Fruit fly (Drosophila melanogaster): ENCODE data around the gene kmr.

The kmr gene

DNA sequence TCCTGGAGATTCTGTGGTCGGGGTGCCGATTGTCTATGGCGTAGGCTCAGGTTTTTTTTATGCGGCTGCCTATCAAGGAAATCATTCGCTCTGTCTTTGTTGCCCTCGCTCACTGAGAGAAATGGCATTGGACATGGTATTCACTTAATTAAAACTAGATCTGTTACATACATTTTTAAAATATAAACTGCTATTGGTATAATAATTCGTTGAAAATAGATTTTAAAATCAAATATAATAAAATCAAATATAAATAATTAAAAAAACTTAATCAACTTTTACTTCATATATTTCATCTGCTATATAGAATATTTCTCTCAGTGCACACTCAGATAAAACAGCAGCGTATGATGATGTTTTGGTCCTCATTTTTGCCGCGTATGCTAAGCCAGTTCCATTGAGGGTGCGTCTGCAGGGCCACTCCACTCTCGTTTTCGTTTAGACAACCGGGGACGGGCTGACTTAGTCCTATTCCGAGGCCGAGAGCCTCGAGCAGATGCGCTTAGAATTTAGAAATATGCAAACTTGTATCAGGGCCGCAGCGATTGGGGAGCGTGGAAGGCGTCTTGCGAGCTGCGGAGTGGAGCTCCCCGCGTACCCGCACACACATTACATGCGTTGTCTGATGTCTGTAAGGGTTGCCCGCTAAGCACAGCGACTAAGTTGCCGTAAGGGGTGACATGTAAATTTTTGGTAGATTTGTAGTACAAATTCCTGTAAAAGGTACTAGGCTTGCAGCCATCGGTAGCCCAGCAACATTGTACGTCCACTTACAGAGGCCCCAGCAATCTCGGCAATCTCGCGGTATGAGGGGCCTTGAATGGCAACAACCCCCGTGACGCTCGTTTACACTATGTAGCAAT lies 84.8 kb downstream of the kmr start:
- TF ChIP-seq CG8478 (optimal IDR thresholded peaks at IDR 0.05) (no peak), pan (optimal IDR thresholded peaks at IDR 0.05) (no peak), psq (optimal IDR thresholded peaks at IDR 0.05) (no peak), usp (GFP tag; optimal IDR thresholded peaks at IDR 0.05) (no peak), Dll (optimal IDR thresholded peaks at IDR 0.05) (no peak)

DNA sequence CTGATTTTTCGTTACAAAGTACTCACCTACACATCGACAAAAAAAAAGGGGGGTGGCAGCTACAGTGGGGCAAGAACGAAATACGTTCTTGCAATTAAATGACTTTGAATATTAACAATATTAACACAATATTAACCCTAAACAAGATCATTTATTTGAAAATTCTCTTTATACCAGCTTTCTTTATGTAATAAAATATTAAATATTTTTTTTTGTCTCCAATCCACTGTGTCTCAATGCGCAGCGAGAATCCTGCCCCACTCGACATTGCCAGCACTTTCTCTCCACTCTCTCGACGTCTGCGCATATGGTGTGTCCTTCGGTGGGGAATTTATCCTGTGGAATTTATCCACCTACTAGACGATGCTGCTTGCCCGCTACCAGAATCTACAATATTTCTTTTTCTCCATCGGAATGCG lies 85.4 kb downstream of the kmr start:
- no peak for TF ChIP-seq usp (GFP tag; optimal IDR thresholded peaks at IDR 0.05)
- no peak for TF ChIP-seq pan (optimal IDR thresholded peaks at IDR 0.05)
- no peak for TF ChIP-seq psq (optimal IDR thresholded peaks at IDR 0.05)
- no peak for TF ChIP-seq EcR (GFP tag; optimal IDR thresholded peaks at IDR 0.05)
- no peak for TF ChIP-seq Dll (optimal IDR thresholded peaks at IDR 0.05)
- no peak for TF ChIP-seq CG8478 (optimal IDR thresholded peaks at IDR 0.05)

DNA sequence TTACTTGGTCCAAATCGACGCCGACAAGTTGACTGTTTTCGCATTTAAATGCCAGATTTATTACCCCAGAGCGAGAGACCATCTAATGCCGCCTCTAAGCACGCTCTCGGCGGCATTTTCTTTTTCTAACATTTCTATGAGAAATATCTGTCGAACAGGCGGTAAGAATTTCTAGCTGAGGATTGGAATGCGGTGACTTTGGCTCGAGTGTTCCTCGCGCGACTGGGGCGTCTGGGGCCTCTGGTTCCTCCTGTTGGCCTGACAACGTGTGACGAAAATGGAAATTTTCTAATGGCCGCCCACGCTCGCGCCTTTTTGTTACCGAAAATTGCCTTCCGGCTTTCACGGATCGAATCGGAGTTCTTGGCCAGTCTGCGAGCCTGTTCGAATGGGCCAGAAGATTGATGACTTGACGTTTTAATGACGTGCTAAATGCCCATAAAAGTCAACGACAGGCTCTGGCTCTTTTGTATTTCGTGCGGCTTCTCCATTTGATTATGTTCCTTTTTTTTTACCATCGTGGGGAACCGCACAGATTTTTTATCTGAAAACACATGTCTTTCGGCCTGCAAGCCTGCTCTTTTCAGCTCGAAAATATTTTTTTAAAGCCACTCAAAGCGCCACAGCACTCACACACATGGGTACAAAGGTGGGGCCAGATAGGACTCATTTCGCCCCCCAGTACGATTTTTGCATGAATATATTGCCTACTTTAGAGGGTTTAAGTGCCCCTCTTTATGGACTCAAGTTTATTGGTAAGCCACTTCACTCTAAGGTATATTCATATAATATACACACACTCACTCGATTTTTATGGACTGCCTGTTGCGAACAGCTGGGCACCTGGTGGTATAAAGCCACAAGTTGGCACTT lies 86.4 kb downstream of the kmr start:
- TF ChIP-seq psq (optimal IDR thresholded peaks at IDR 0.05): no peak
- peak; percentile 10 for TF ChIP-seq Dll (optimal IDR thresholded peaks at IDR 0.05)
- no peak for TF ChIP-seq CG8478 (optimal IDR thresholded peaks at IDR 0.05)

DNA sequence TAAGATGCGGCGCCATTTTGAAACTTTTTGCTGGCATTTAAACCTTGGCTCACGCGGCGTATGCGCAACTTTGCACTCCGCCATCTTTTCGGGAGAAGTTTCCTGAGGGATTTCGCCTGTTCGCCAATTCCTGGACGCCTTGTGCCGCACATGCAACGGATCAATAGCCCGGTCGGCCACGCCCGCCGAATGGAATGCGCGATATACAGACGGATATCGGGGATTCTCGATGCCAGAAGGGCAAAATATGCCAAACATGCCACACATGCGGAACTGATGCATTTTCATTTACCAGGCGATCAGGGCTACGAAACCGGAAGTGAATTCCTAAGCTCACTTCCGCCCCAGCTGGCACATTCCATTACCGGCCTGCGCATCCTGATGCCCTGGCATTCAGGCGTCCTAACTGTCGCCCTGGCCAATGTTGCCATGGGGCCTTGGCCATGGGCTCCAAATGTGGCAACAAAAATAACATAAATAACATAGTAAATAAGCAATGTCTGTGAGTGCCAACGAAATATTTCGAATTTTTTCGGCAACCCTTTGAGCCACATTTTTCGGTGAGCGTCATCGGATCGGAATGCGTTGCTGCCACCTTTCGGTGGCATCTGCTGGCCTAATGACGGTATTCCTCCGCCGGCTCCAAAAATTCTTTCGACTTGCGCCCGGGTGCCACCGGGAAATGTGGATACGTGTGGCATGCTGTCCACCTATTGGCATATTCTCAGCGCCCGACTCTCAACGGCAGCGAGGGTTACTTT lies 87.2 kb downstream of the kmr start:
- no peak for TF ChIP-seq CG8478 (optimal IDR thresholded peaks at IDR 0.05)
- TF ChIP-seq pan (optimal IDR thresholded peaks at IDR 0.05): no peak
- TF ChIP-seq usp (GFP tag; optimal IDR thresholded peaks at IDR 0.05): no peak
- no peak for TF ChIP-seq Dll (optimal IDR thresholded peaks at IDR 0.05)
- TF ChIP-seq psq (optimal IDR thresholded peaks at IDR 0.05): no peak
- no peak for TF ChIP-seq EcR (GFP tag; optimal IDR thresholded peaks at IDR 0.05)

DNA sequence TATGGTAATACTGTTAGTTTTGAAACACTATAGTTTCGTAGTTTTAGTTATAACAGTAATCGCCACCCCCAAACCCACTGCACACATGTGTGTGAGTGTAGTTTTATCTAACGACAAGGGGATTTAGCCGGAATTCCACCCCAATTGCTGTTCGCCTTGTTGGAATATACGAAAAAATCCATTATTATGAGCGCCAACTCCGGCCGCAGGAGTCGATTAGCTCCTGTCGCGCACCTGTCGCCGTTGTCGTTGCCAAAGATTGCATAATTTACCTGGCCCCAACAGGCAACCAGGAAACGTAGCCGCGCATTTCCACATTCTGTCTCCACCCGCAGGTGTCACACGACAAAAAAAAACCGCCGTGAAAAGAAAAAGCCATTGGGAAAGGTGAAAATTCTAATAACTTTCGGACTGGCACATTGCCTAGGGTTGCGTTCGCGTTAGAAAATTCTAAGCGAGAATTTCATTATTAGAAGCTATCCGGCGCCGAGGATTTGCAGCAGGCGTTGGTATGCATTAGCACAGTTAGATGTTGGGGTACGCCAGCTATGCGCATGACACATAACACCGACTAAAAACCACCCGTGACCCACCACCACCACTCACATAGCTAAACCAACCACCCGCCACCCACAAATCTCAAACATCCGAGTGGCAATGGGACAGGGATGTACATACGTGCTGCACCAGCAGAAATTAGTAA lies 88.3 kb downstream of the kmr start:
- TF ChIP-seq Dll (optimal IDR thresholded peaks at IDR 0.05): no peak
- no peak for TF ChIP-seq EcR (GFP tag; optimal IDR thresholded peaks at IDR 0.05)
- TF ChIP-seq usp (GFP tag; optimal IDR thresholded peaks at IDR 0.05): no peak
- no peak for TF ChIP-seq psq (optimal IDR thresholded peaks at IDR 0.05)
- no peak for TF ChIP-seq CG8478 (optimal IDR thresholded peaks at IDR 0.05)
- TF ChIP-seq pan (optimal IDR thresholded peaks at IDR 0.05): no peak

DNA sequence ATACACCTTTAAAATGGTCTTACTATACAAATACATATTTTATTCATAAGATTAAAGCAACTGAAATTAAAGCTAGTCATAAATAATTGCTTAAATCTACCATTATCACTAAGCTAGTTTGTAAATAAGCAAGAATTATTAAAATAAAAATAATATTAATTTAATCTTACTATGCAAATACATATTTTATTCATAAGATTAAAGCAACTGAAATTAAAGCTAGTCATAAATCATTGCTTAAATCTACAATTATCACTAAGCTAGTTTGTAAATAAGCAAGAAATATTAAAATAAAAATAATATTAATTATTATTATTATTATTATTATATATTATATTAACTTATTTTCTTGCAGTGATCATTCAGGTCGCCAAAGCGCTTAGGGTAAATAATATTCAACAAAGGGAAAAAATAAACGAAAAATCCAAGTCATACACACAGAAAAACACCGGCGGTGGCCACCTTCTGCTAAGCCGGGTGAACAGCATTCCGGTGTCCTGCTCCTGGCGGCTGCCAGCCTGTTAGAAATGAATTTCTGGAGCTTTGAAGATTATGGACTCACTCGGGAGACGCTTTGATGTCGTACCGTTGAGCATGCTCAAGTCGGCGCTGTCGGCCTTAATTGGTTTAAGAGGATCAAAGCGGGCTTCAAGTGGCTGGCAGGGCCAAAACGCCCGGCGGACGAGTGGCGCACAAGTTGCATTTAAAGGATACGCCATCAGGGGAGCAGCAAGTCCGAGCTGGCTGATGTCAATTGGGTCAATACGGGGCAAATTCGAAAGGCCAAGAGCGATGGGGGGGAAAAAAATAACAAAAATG lies 89.1 kb downstream of the kmr start:
- TF ChIP-seq usp (GFP tag; optimal IDR thresholded peaks at IDR 0.05): no peak

DNA sequence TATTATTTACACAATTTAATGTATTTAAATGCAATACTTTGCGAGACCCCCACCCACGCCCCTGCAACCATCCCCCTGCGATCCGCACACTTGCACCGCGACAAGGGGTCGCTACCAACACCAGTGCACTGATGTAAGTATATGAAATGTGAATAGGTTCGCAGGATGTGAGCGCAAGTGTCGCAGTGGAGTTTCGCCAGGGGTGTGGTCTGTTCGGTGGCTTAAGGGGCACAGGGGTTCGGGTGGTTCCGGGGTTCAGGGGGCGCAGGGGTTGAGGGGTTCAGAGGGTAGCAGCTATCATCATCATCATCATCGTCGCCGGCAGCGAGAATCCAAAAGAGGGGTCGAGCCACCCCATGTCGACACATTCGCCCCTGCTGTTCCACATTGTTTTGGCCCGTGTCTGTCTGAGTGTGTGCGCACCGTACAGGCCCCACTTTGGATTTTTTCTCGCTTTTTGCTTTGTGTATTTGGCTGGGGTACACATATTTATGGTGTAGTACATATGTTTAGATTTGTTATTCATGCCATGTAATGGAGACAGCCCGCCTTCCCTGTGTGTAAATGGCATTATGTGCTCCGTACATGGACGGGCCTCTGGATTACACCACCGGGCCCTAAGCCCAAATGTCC lies 90.1 kb downstream of the kmr start:
- no peak for TF ChIP-seq Dll (optimal IDR thresholded peaks at IDR 0.05)
- TF ChIP-seq psq (optimal IDR thresholded peaks at IDR 0.05): no peak
- no peak for TF ChIP-seq EcR (GFP tag; optimal IDR thresholded peaks at IDR 0.05)
- no peak for TF ChIP-seq CG8478 (optimal IDR thresholded peaks at IDR 0.05)
- no peak for TF ChIP-seq pan (optimal IDR thresholded peaks at IDR 0.05)
- no peak for TF ChIP-seq usp (GFP tag; optimal IDR thresholded peaks at IDR 0.05)

DNA sequence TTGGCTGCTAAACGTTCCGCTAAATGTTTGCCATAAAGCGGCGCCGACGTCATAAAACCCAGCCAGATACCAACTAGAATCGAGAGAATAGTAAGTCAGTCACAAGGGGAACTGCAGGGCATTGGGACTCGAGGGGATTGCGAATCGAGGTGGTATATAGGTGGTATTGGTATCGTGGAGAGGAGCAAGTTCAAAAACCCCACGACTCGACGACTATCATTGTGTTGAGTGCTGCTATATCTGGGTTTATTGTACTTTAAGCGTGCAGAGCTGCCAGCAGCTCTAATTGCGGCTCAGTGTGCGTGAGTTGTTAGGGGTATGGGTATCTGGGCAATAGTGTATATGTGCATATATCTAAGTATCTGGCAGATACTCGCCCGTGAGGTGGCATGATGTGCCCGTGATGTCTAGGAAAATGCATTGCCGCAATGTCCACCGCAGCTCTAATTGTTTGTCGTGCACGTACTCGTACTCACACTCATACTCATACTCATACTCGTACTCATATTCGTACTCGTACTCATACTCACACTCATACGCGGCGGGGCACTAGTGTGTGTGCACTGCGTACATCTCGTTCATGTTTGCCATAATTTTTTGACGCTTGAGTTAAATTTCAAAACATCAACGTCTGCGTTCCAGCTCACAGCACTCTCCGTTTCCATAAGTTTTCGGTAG lies 91.2 kb downstream of the kmr start:
- TF ChIP-seq CG8478 (optimal IDR thresholded peaks at IDR 0.05): no peak
- peak in 1 of 2 experiments; percentile 93 for TF ChIP-seq EcR (GFP tag; optimal IDR thresholded peaks at IDR 0.05)
- no peak for TF ChIP-seq pan (optimal IDR thresholded peaks at IDR 0.05)
- no peak for TF ChIP-seq Dll (optimal IDR thresholded peaks at IDR 0.05)

DNA sequence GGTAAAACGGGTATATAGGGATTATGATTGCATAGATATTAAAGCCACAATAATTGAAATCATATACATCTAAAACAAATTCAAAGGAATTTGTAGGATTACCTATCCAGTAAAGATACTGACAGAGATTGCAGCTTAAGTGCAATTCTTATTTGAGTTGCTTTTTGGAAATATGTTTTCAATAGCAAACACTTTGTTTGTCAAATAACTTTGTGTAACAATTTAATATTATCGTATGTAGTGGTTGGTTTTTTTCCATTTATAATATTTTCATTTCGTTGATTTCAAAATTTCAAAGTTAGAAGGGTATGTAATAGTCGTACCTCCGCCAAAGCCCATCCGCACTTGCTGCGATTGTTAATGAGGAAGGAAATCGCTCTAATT lies 91.7 kb downstream of the kmr start:
- TF ChIP-seq psq (optimal IDR thresholded peaks at IDR 0.05): no peak
- TF ChIP-seq EcR (GFP tag; optimal IDR thresholded peaks at IDR 0.05): no peak
- no peak for TF ChIP-seq CG8478 (optimal IDR thresholded peaks at IDR 0.05)
- no peak for TF ChIP-seq Dll (optimal IDR thresholded peaks at IDR 0.05)
- TF ChIP-seq pan (optimal IDR thresholded peaks at IDR 0.05): peak; percentile 25
- TF ChIP-seq usp (GFP tag; optimal IDR thresholded peaks at IDR 0.05): no peak

DNA sequence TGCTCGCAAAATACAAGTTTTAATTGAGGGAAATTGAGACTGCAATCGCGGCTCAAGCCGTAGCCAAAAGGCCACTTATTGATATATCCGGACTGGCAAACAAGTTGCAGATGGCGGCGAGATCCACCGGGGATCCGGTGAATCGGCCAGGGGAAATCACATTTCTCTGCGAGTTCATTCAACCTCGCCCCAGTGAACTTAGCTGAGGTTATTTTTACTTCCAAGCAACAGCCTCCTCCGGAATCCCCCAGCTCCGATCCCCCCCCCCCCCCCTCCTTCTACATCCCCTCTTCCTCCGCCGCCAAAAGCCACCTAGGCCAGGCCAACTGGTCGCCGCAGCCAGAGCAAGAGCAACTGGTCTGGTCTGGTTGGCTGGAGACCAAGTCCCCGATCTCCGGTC lies 92.3 kb downstream of the kmr start:
- no peak for TF ChIP-seq psq (optimal IDR thresholded peaks at IDR 0.05)
- TF ChIP-seq pan (optimal IDR thresholded peaks at IDR 0.05): no peak
- TF ChIP-seq EcR (GFP tag; optimal IDR thresholded peaks at IDR 0.05): peak; percentile 61 to 99
- no peak for TF ChIP-seq Dll (optimal IDR thresholded peaks at IDR 0.05)
- TF ChIP-seq usp (GFP tag; optimal IDR thresholded peaks at IDR 0.05): no peak
- TF ChIP-seq CG8478 (optimal IDR thresholded peaks at IDR 0.05): no peak
